Fruit fly (Drosophila melanogaster) whole organism, embryonic: ENCODE data around the gene Ts.

Source experiments
- Abd-B ChIP-seq: fragments of 200-800 bp; sonication (Bioruptor generic); optimal IDR thresholded peaks from 2 replicates; lab custom pipeline; 2018; ENCODE audit warnings: missing biosample characterization, mild to moderate bottlenecking, missing genetic modification characterization, moderate library complexity
- Ada2b ChIP-seq: fragments of 200-800 bp; sonication (Bioruptor generic); IDR thresholded peaks from 2 replicates; pipeline ENCODE4 v1.3.6; 2022; ENCODE audit warnings: missing biosample characterization, missing genetic modification characterization
- Awh ChIP-seq: fragments of 200-800 bp; sonication (Bioruptor generic); IDR thresholded peaks from 2 replicates; pipeline ENCODE4, ENCODE4 v1.3.6; 2022; ENCODE audit warnings: missing biosample characterization, missing genetic modification characterization
- Bteb2 ChIP-seq: fragments of 200-800 bp; sonication (Bioruptor generic); optimal IDR thresholded peaks from 2 replicates; lab custom pipeline; 2016; ENCODE audit warnings: missing biosample characterization, missing genetic modification characterization
- CG10274 ChIP-seq: fragments of 200-800 bp; sonication (Bioruptor generic); optimal IDR thresholded peaks from 3 replicates; lab custom pipeline; 2017; ENCODE audit warnings: missing biosample characterization, mild to moderate bottlenecking, missing genetic modification characterization
- CG10979 ChIP-seq: fragments of 200-800 bp; sonication (Bioruptor generic); optimal IDR thresholded peaks from 2 replicates; lab custom pipeline; 2018; ENCODE audit warnings: missing biosample characterization, mild to moderate bottlenecking, missing genetic modification characterization, moderate library complexity
- CG11504 ChIP-seq: fragments of 200-800 bp; sonication (Bioruptor generic); optimal IDR thresholded peaks from 3 replicates; lab custom pipeline; 2019; ENCODE audit warnings: missing biosample characterization, mild to moderate bottlenecking, missing genetic modification characterization, moderate library complexity
- CG11695 ChIP-seq: fragments of 200-800 bp; sonication (Bioruptor generic); IDR thresholded peaks from 3 replicates; pipeline ENCODE4 v1.3.6; 2022; ENCODE audit warnings: missing biosample characterization, missing genetic modification characterization
- CG12155 ChIP-seq: fragments of 200-800 bp; sonication (Bioruptor generic); optimal IDR thresholded peaks from 3 replicates; lab custom pipeline; 2016; ENCODE audit warnings: missing biosample characterization, missing genetic modification characterization
- CG13123 ChIP-seq: fragments of 200-800 bp; sonication (Bioruptor generic); optimal IDR thresholded peaks from 2 replicates; lab custom pipeline; 2016; ENCODE audit warnings: missing biosample characterization, missing genetic modification characterization
- CG14860 ChIP-seq: fragments of 200-800 bp; sonication (Bioruptor generic); IDR thresholded peaks from 3 replicates; pipeline ENCODE4 v1.3.6; 2022; ENCODE audit warnings: missing biosample characterization, missing genetic modification characterization; ENCODE audit not compliant: partially characterized antibody
- CG1602 ChIP-seq: fragments of 200-800 bp; sonication (Bioruptor generic); optimal IDR thresholded peaks from 3 replicates; lab custom pipeline; 2016; ENCODE audit warnings: missing biosample characterization, missing genetic modification characterization
- CG1792 ChIP-seq: fragments of 200-800 bp; sonication (Bioruptor generic); optimal IDR thresholded peaks from 2 replicates; lab custom pipeline; 2016; ENCODE audit warnings: missing biosample characterization, missing genetic modification characterization
- CG18262 ChIP-seq: fragments of 200-800 bp; optimal IDR thresholded peaks from 3 replicates; lab custom pipeline; 2019; ENCODE audit warnings: missing biosample characterization, mild to moderate bottlenecking, missing genetic modification characterization, moderate library complexity
- CG2678 ChIP-seq: fragments of 200-800 bp; sonication (Bioruptor generic); optimal IDR thresholded peaks from 3 replicates; lab custom pipeline; 2019; ENCODE audit warnings: missing biosample characterization, mild to moderate bottlenecking, missing genetic modification characterization, moderate library complexity
- CG2712 ChIP-seq: fragments of 200-800 bp; optimal IDR thresholded peaks from 3 replicates; lab custom pipeline; 2019; ENCODE audit warnings: missing biosample characterization, mild to moderate bottlenecking, missing genetic modification characterization, moderate library complexity
- CG6813 ChIP-seq: fragments of 200-800 bp; sonication (Bioruptor generic); optimal IDR thresholded peaks from 2 replicates; lab custom pipeline; 2017; ENCODE audit warnings: missing biosample characterization, missing genetic modification characterization, mild to moderate bottlenecking, moderate library complexity, missing genetic modification reagents
- CG7556 ChIP-seq: fragments of 200-800 bp; sonication (Bioruptor generic); optimal IDR thresholded peaks from 2 replicates; lab custom pipeline; 2017; ENCODE audit warnings: missing biosample characterization, mild to moderate bottlenecking, missing genetic modification characterization
- CG8089 ChIP-seq: fragments of 200-800 bp; sonication (Bioruptor generic); optimal IDR thresholded peaks from 3 replicates; lab custom pipeline; 2016; ENCODE audit warnings: missing biosample characterization, missing genetic modification characterization
- CG8388 ChIP-seq: fragments of 200-800 bp; sonication (Bioruptor generic); optimal IDR thresholded peaks from 2 replicates; lab custom pipeline; 2019; ENCODE audit warnings: missing biosample characterization, mild to moderate bottlenecking, missing genetic modification characterization, moderate library complexity
- CG8765 ChIP-seq: fragments of 200-800 bp; sonication (Bioruptor generic); IDR thresholded peaks from 2 replicates; pipeline ENCODE4 v1.3.6; 2022; ENCODE audit warnings: missing biosample characterization, missing genetic modification characterization
- CoRest ChIP-seq: fragments of 200-800 bp; sonication (Bioruptor generic); optimal IDR thresholded peaks from 3 replicates; lab custom pipeline; 2018; ENCODE audit warnings: missing biosample characterization, mild to moderate bottlenecking, missing genetic modification characterization, moderate library complexity
- D19A ChIP-seq: fragments of 200-800 bp; optimal IDR thresholded peaks from 3 replicates; lab custom pipeline; 2019; ENCODE audit warnings: missing biosample characterization, mild to moderate bottlenecking, missing genetic modification characterization, moderate library complexity
- E2f2 ChIP-seq: fragments of 200-800 bp; sonication (Bioruptor generic); IDR thresholded peaks from 2 replicates; pipeline ENCODE4 v1.3.6; 2022; ENCODE audit warnings: missing biosample characterization, missing genetic modification characterization
- ERR ChIP-seq: fragments of 200-800 bp; sonication (Bioruptor generic); optimal IDR thresholded peaks from 2 replicates; lab custom pipeline; 2016; ENCODE audit warnings: missing biosample characterization, missing genetic modification characterization
- Fer3 ChIP-seq: fragments of 200-800 bp; sonication (Bioruptor generic); optimal IDR thresholded peaks from 2 replicates; lab custom pipeline; 2018; ENCODE audit warnings: missing biosample characterization, mild to moderate bottlenecking, missing genetic modification characterization, moderate library complexity
- Jarid2 ChIP-seq: fragments of 200-800 bp; sonication (Bioruptor generic); optimal IDR thresholded peaks from 3 replicates; lab custom pipeline; 2017; ENCODE audit warnings: mild to moderate bottlenecking, missing biosample characterization, missing genetic modification reagents, missing genetic modification characterization
- Med ChIP-seq: fragments of 200-800 bp; sonication (Bioruptor generic); peaks from one replicate; lab custom pipeline; 2016; ENCODE audit warnings: missing biosample characterization, missing genetic modification characterization, mild to moderate bottlenecking, inconsistent platforms, moderate library complexity
- PHDP ChIP-seq: fragments of 200-800 bp; sonication (Bioruptor generic); optimal IDR thresholded peaks from 3 replicates; lab custom pipeline; 2018; ENCODE audit warnings: missing biosample characterization, mild to moderate bottlenecking, missing genetic modification characterization, moderate library complexity
- Xbp1 ChIP-seq: fragments of 200-800 bp; sonication (Bioruptor generic); optimal IDR thresholded peaks from 3 replicates; lab custom pipeline; 2016; ENCODE audit warnings: missing biosample characterization, mild to moderate bottlenecking, missing genetic modification characterization
- cato ChIP-seq: fragments of 200-800 bp; sonication (Bioruptor generic); optimal IDR thresholded peaks from 2 replicates; lab custom pipeline; 2016; ENCODE audit warnings: missing biosample characterization, missing genetic modification characterization, borderline replicate concordance
- dmrt99B ChIP-seq: fragments of 200-800 bp; sonication (Bioruptor generic); optimal IDR thresholded peaks from 2 replicates; lab custom pipeline; 2018; ENCODE audit warnings: missing biosample characterization, mild to moderate bottlenecking, missing genetic modification characterization, moderate library complexity
- fu2 ChIP-seq: fragments of 200-800 bp; sonication (Bioruptor generic); optimal IDR thresholded peaks from 2 replicates; lab custom pipeline; 2016; ENCODE audit warnings: missing biosample characterization, missing genetic modification characterization
- gem ChIP-seq: fragments of 200-800 bp; sonication (Bioruptor generic); optimal IDR thresholded peaks from 2 replicates; lab custom pipeline; 2019; ENCODE audit warnings: missing biosample characterization, mild to moderate bottlenecking, missing genetic modification characterization, moderate library complexity
- hkb ChIP-seq, 2 experiments: fragments of 200-800 bp in 1 of 2; fragments of >200 bp in 1 of 2; sonication (Bioruptor generic) in 1 of 2; IDR thresholded peaks in 1 of 2; optimal IDR thresholded peaks in 1 of 2; 2 replicates each; pipeline versions ENCODE4 v1.3.6 to Lab custom; 2017 to 2022; ENCODE audit warnings: missing biosample characterization in 1 of 2, missing genetic modification characterization in 1 of 2
- ind ChIP-seq: fragments of 200-800 bp; sonication (Bioruptor generic); optimal IDR thresholded peaks from 3 replicates; lab custom pipeline; 2016; ENCODE audit warnings: missing biosample characterization, missing genetic modification characterization
- jigr1 ChIP-seq: fragments of 200-800 bp; sonication (Bioruptor generic); IDR thresholded peaks from 3 replicates; pipeline ENCODE4 v1.3.6; 2022; ENCODE audit warnings: missing biosample characterization, missing genetic modification characterization
- jing ChIP-seq: fragments of 200-800 bp; sonication (Bioruptor generic); optimal IDR thresholded peaks from 2 replicates; lab custom pipeline; 2018; ENCODE audit warnings: missing biosample characterization, mild to moderate bottlenecking, missing genetic modification characterization
- lola ChIP-seq, 3 experiments: fragments of >200 bp in 2 of 3; fragments of 200-800 bp in 1 of 3; sonication (Bioruptor generic) in 1 of 3; optimal IDR thresholded peaks; 2 replicates each; lab custom pipeline; 2017 to 2019; ENCODE audit warnings: missing biosample characterization in 3 of 3, missing genetic modification characterization in 3 of 3, mild to moderate bottlenecking in 1 of 3, moderate library complexity in 1 of 3
- lov ChIP-seq, 2 experiments: fragments of 200-800 bp in 1 of 2; fragments of >200 bp in 1 of 2; sonication (Bioruptor generic) in 1 of 2; IDR thresholded peaks in 1 of 2; optimal IDR thresholded peaks in 1 of 2; 2 replicates in 1 of 2; 3 replicates in 1 of 2; pipeline versions ENCODE4 v1.3.6 to Lab custom; 2017 to 2022; ENCODE audit warnings: missing biosample characterization in 1 of 2, missing genetic modification characterization in 1 of 2
- nerfin-2 ChIP-seq: fragments of 200-800 bp; sonication (Bioruptor generic); IDR thresholded peaks from 2 replicates; pipeline ENCODE4 v1.3.6; 2022; ENCODE audit warnings: missing biosample characterization, missing genetic modification characterization; ENCODE audit not compliant: partially characterized antibody
- pb ChIP-seq: fragments of 200-800 bp; sonication (Bioruptor generic); optimal IDR thresholded peaks from 3 replicates; lab custom pipeline; 2016; ENCODE audit warnings: missing biosample characterization, missing genetic modification characterization
- phol ChIP-seq: fragments of 200-800 bp; sonication (Bioruptor generic); optimal IDR thresholded peaks from 3 replicates; lab custom pipeline; 2018; ENCODE audit warnings: missing biosample characterization, mild to moderate bottlenecking, missing genetic modification characterization, moderate library complexity
- ranshi ChIP-seq: fragments of 200-800 bp; sonication (Bioruptor generic); IDR thresholded peaks from 2 replicates; pipeline ENCODE4 v1.3.6; 2022; ENCODE audit warnings: missing biosample characterization, missing genetic modification characterization
- row ChIP-seq: fragments of 200-800 bp; sonication (Bioruptor generic); IDR thresholded peaks from 3 replicates; pipeline ENCODE4 v1.3.6; 2022; ENCODE audit warnings: missing biosample characterization, missing genetic modification characterization
- seq ChIP-seq: fragments of 200-800 bp; sonication (Bioruptor generic); IDR thresholded peaks from 2 replicates; pipeline ENCODE4 v1.3.6; 2022; ENCODE audit warnings: missing biosample characterization, missing genetic modification characterization
- slp2 ChIP-seq: fragments of 200-800 bp; sonication (Bioruptor generic); optimal IDR thresholded peaks from 2 replicates; lab custom pipeline; 2016; ENCODE audit warnings: missing biosample characterization, missing genetic modification characterization
- sr ChIP-seq: fragments of 200-800 bp; sonication (Bioruptor generic); IDR thresholded peaks from 3 replicates; pipeline ENCODE4 v1.3.6; 2022; ENCODE audit warnings: missing biosample characterization, missing genetic modification characterization
- sug ChIP-seq: fragments of 200-800 bp; optimal IDR thresholded peaks from 2 replicates; lab custom pipeline; 2019; ENCODE audit warnings: missing biosample characterization, mild to moderate bottlenecking, missing genetic modification characterization, moderate library complexity
- usp ChIP-seq: fragments of >200 bp; optimal IDR thresholded peaks from 2 replicates; lab custom pipeline; 2017; ENCODE audit warnings: missing biosample characterization, missing genetic modification characterization

The Ts gene

dm6 chr2L:2941353-2941752 lies 28.1 kb downstream of the Ts start (continued):
- TF ChIP-seq PHDP (tag; lab: Kevin White, UChicago) = peak; percentile 3
- peak; percentile 13 for TF ChIP-seq CG10979 (tag; lab: Kevin White, UChicago)
- TF ChIP-seq Bteb2 (GFP tag; lab: Kevin White, UChicago) = no peak
- TF ChIP-seq CG8089 (GFP tag; lab: Kevin White, UChicago) = no peak
- no peak for TF ChIP-seq hkb (optimal IDR thresholded peaks at IDR 0.05; lab: Kevin White, UChicago)
- 0 out of 2 replicates have a peak, but pooled peaks have one; percentile 31 for TF ChIP-seq hkb (GFP tag; IDR thresholded peaks at IDR 0.05; lab: Robert Waterston, UW)
- no peak for TF ChIP-seq Jarid2 (GFP tag; lab: Kevin White, UChicago)
- peak; percentile 51 for TF ChIP-seq Med
- TF ChIP-seq cato (GFP tag; lab: Kevin White, UChicago) = no peak
- no peak for TF ChIP-seq sug (tag; lab: Kevin White, UChicago)
- TF ChIP-seq CG1602 (GFP tag; lab: Kevin White, UChicago) = no peak
- no peak for TF ChIP-seq slp2 (GFP tag; lab: Kevin White, UChicago)
- peak; percentile 13 for TF ChIP-seq CG2712 (tag; lab: Kevin White, UChicago)
- TF ChIP-seq CG8765 = no peak
- TF ChIP-seq ranshi (GFP tag; lab: Robert Waterston, UW) = no peak
- TF ChIP-seq CG6813 (GFP tag; lab: Kevin White, UChicago) = no peak
- no peak for TF ChIP-seq ERR (GFP tag; lab: Kevin White, UChicago)
- TF ChIP-seq CoRest = no peak
- no peak for TF ChIP-seq CG13123
- TF ChIP-seq CG12155 (GFP tag; lab: Kevin White, UChicago) = no peak
- TF ChIP-seq CG1792 (GFP tag; lab: Kevin White, UChicago) = no peak
- no peak for TF ChIP-seq Ada2b
- peak; percentile 12 for TF ChIP-seq Xbp1
- no peak for TF ChIP-seq CG14860 (GFP tag; lab: Robert Waterston, UW)
- peak; percentile 46 for TF ChIP-seq dmrt99B (tag; lab: Kevin White, UChicago)
- TF ChIP-seq ind = peak; percentile 3
- TF ChIP-seq E2f2 (GFP tag; lab: Robert Waterston, UW) = no peak
- TF ChIP-seq lov (optimal IDR thresholded peaks at IDR 0.05; lab: Kevin White, UChicago) = no peak
- TF ChIP-seq lov (GFP tag; IDR thresholded peaks at IDR 0.05; lab: Robert Waterston, UW) = no peak
- no peak for TF ChIP-seq usp (GFP tag; lab: Kevin White, UChicago)
- TF ChIP-seq sr = no peak
- TF ChIP-seq pb (GFP tag; lab: Kevin White, UChicago) = no peak
- peak; percentile 40 for TF ChIP-seq CG11504
- no peak for TF ChIP-seq Abd-B
- TF ChIP-seq CG11695 (GFP tag; lab: Robert Waterston, UW) = 0 out of 3 replicates have a peak, but pooled peaks have one; percentile 19
- TF ChIP-seq lola (GFP tag; optimal IDR thresholded peaks at IDR 0.05; lab: Kevin White, UChicago) = no peak
- no peak for TF ChIP-seq jigr1 (GFP tag; lab: Robert Waterston, UW)
- TF ChIP-seq D19A (tag; lab: Kevin White, UChicago) = peak; percentile 16
- TF ChIP-seq seq (GFP tag; lab: Robert Waterston, UW) = no peak
- TF ChIP-seq CG10274 (GFP tag; lab: Kevin White, UChicago) = no peak
- no peak for TF ChIP-seq Fer3 (tag; lab: Kevin White, UChicago)
- peak; percentile 33 for TF ChIP-seq CG7556 (GFP tag; lab: Kevin White, UChicago)
- TF ChIP-seq gem (tag; lab: Kevin White, UChicago) = peak; percentile 36
- TF ChIP-seq jing (GFP tag; lab: Kevin White, UChicago) = no peak
- peak; percentile 5 for TF ChIP-seq phol (tag; lab: Kevin White, UChicago)
- TF ChIP-seq CG8388 (GFP tag; lab: Kevin White, UChicago) = no peak
- no peak for TF ChIP-seq fu2 (GFP tag; lab: Kevin White, UChicago)
- TF ChIP-seq CG2678 (tag; lab: Kevin White, UChicago) = peak; percentile 47
- TF ChIP-seq nerfin-2 (GFP tag; lab: Robert Waterston, UW) = no peak
- TF ChIP-seq CG18262 = no peak
- TF ChIP-seq Awh (GFP tag; lab: Robert Waterston, UW) = no peak
- peak; percentile 62 for TF ChIP-seq row (GFP tag; lab: Robert Waterston, UW)
